Worm (Caenorhabditis elegans): ENCODE results near the gene sre-37.

- no peak for TF ChIP-seq ref-1 (GFP tag; conservative IDR thresholded peaks at IDR 0.05)
- TF ChIP-seq med-1 (GFP tag; optimal IDR thresholded peaks at IDR 0.05; ENCODE audit: insufficient read depth) = no peak
- no peak for TF ChIP-seq tab-1 (GFP tag; IDR thresholded peaks at IDR 0.05)
- TF ChIP-seq ztf-23 (GFP tag; IDR thresholded peaks at IDR 0.05) = no peak
These were observed at the start of gene sre-37 for ce11 chrII:12465557-12465956.

Measured in whole organism, midembryonic.